Worm (Caenorhabditis elegans): ENCODE results near the gene idi-1.

idi-1 gene

DNA sequence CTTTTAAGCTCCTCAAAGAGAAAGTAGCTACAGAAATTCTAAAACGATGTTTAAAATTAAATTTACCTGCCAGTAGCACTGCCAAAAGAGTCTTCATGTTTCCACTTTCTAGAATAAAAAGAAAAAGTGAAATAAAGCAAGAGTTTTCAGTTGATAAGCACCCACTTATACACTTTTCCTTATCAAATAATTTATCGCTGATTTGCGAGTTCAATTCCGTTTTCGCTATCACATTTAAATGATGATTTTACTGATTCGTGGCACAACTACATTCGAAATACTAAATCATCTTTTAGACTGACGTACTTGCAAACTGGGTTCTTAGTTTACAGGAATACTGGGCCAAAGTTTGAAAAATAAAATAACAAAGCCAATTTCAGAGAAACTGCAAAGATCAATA, 40.6 kb upstream of the idi-1 start, which contains the start of gene K12H4.7:
TSS of gene K12H4.7 (minus strand) at position 138 of the 400 bp plus-strand sequence.
- TF ChIP-seq fos-1 (tag; optimal IDR thresholded peaks at IDR 0.05): no peak
- no peak for TF ChIP-seq aly-2 (tag; optimal IDR thresholded peaks at IDR 0.05)
- no peak for TF ChIP-seq nhr-11 (tag; optimal IDR thresholded peaks at IDR 0.05)
- no peak for TF ChIP-seq unc-62 (GFP tag; optimal IDR thresholded peaks at IDR 0.05)
- TF ChIP-seq skn-1 (tag; optimal IDR thresholded peaks at IDR 0.05): peak; percentile 67
- TF ChIP-seq hmg-11 (tag; optimal IDR thresholded peaks at IDR 0.05): no peak
- no peak for TF ChIP-seq mml-1 (tag; optimal IDR thresholded peaks at IDR 0.05)
- peak; percentile 62 for TF ChIP-seq pqm-1 (tag; optimal IDR thresholded peaks at IDR 0.05)
- TF ChIP-seq lsy-12 (tag; optimal IDR thresholded peaks at IDR 0.05): no peak
- TF ChIP-seq nhr-77 (tag; optimal IDR thresholded peaks at IDR 0.05): no peak
- TF ChIP-seq mdl-1 (tag; optimal IDR thresholded peaks at IDR 0.05): no peak
- no peak for TF ChIP-seq fkh-2 (tag; optimal IDR thresholded peaks at IDR 0.05)
- no peak for TF ChIP-seq zag-1 (tag; optimal IDR thresholded peaks at IDR 0.05)
- TF ChIP-seq nfya-1 (tag; optimal IDR thresholded peaks at IDR 0.05; ENCODE audit: insufficient read depth): no peak
- TF ChIP-seq ama-1 (optimal IDR thresholded peaks at IDR 0.05): no peak
- TF ChIP-seq elt-2 (tag; optimal IDR thresholded peaks at IDR 0.05): peak; percentile 91
- TF ChIP-seq tbx-2 (tag; optimal IDR thresholded peaks at IDR 0.05): no peak
- TF ChIP-seq nhr-237 (tag; optimal IDR thresholded peaks at IDR 0.05): no peak
- TF ChIP-seq ZK546.5 (tag; optimal IDR thresholded peaks at IDR 0.05): no peak

DNA sequence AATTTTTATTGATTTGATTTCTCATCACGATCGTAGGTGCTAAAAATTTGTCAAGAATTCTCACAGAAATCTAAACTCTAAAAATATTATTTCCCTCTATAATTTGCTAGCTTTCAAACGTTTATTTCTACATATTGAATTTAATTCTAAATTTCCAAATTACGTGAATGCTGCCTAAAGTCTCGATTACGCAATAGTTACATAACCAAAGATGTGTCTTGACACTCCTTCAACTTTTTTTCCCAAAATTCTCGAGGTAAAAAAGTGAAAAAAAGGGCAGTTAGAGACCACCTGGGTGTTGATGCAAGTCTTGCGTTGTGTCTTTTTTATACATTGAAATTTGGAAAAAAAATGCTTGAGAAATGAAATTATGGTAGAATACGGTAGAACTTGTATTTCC, 39.7 kb upstream of the idi-1 start:
- TF ChIP-seq daf-12 (tag; optimal IDR thresholded peaks at IDR 0.05) (no peak), lin-15B (tag; optimal IDR thresholded peaks at IDR 0.05) (no peak)

DNA sequence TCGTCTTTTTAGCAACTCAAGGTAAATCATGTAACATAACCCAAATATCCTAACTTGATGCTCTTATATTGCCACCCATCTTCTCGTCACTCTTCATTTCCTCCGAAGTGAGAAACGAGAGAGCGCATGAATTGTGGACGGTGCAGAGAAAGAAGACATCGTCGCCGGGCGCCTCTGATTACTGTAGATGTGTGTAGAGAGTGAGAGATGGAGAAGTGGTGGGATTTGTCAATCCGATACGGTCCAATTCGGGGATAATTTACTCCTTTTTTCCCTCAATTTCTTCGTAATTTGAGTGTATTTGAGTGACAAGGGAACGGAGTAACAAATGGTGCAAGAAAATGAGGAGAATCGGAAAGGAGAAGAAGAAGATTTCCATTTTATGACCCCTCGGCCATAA, 30.4 kb upstream of the idi-1 start:
- TF ChIP-seq ceh-28 (tag; optimal IDR thresholded peaks at IDR 0.05): no peak
- no peak for TF ChIP-seq ztf-11 (tag; optimal IDR thresholded peaks at IDR 0.05)

DNA sequence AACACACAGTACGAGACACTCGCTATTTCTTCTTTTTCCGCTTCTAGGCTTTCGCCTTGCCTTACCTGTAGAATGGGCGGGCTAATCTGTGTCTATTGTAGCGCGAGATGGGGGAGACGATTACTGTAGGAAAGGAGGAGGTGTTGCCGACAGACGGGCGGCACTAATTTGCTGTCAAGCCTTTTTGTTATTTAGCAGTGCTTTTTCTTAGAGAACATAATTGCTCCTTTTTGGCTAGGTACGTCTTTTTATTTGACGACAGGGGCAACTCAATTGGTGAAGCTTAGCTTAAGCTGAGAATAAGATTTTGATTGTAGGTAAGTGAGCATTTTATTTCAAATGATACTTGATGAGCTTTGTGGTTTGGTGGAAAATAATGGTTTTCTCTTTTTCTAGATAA, 27.8 kb upstream of the idi-1 start:
- no peak for TF ChIP-seq fkh-2 (tag; optimal IDR thresholded peaks at IDR 0.05)
- TF ChIP-seq skn-1 (tag; optimal IDR thresholded peaks at IDR 0.05): no peak
- no peak for TF ChIP-seq nhr-11 (tag; optimal IDR thresholded peaks at IDR 0.05)

DNA sequence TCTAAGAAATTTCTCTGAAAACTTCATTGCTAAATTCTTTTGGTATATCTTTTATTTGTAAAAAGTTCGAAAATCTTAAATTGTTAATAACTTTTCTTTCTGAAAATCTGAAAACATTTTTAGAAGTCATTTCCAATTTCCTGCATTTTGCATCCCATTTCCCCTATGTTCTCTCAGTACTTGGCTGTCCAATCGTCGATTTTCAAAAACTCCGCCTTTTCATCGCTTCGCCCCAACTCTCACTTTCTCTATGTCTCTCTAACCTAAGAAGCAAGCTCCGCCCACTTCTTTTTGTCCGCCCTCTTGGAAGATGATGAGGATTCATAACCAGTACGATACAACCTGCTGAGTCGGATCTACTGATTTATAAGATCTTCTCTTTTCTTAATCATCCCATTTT, 26.4 kb upstream of the idi-1 start:
- TF ChIP-seq nfya-1 (tag; optimal IDR thresholded peaks at IDR 0.05; ENCODE audit: insufficient read depth) (peak; percentile 94), egl-5 (tag; optimal IDR thresholded peaks at IDR 0.05) (no peak)

DNA sequence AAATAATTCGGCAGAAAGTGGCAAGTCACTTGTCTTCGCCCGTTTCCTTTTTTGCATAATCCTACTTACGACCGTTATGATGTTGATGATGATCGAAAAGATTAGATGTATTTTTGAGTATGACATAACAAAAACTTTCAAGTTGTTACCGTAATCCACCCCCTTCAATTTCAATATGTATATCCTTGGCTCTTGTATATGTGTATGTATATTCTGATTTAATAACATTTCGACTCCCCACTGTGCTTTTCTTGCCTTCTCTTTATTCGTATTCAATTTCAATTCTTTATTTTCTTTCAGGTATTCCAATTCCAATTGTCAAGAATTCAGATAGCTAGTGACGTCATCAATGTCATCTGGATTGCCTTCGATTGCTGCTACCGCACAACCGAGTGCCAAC, 24.5 kb upstream of the idi-1 start, which contains the start of gene pros-1:
TSS of gene pros-1 (plus strand) at position 301 of the 400 bp plus-strand sequence.
- no peak for TF ChIP-seq elt-3 (tag; optimal IDR thresholded peaks at IDR 0.05)

DNA sequence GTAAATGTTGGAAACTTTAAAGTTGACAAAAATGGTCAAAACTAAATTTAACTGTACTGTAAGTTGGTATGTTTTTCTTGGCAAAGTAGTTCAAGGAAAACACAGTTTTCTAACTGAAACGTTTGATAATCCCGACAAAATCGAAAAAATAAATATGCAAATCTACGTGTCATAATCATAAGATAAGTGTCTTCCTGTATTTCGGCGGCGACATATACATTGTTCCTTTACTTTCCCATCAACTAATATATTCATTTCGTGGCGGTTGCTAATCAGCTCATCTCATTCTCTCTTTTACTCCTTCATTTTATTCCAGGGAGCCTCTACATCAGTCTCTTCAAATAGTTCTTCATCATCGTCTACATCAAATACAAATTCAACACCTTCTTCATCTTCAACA, 23.7 kb upstream of the idi-1 start:
- TF ChIP-seq fos-1 (tag; optimal IDR thresholded peaks at IDR 0.05): no peak
- TF ChIP-seq aly-2 (tag; optimal IDR thresholded peaks at IDR 0.05): no peak
- no peak for TF ChIP-seq snpc-4 (tag; optimal IDR thresholded peaks at IDR 0.05)
- TF ChIP-seq elt-2 (tag; optimal IDR thresholded peaks at IDR 0.05): no peak
- TF ChIP-seq skn-1 (tag; optimal IDR thresholded peaks at IDR 0.05): no peak
- TF ChIP-seq nhr-23 (tag; optimal IDR thresholded peaks at IDR 0.05): no peak
- TF ChIP-seq nhr-25 (tag; optimal IDR thresholded peaks at IDR 0.05): no peak
- TF ChIP-seq tbx-2 (tag; optimal IDR thresholded peaks at IDR 0.05): no peak
- TF ChIP-seq nhr-76 (tag; optimal IDR thresholded peaks at IDR 0.05): no peak
- TF ChIP-seq nhr-28 (tag; optimal IDR thresholded peaks at IDR 0.05): no peak
- TF ChIP-seq lsy-12 (tag; optimal IDR thresholded peaks at IDR 0.05): no peak
- no peak for TF ChIP-seq nhr-67 (tag; optimal IDR thresholded peaks at IDR 0.05)
- no peak for TF ChIP-seq ama-1 (optimal IDR thresholded peaks at IDR 0.05)
- TF ChIP-seq elt-1 (tag; optimal IDR thresholded peaks at IDR 0.05): no peak
- TF ChIP-seq ztf-11 (tag; optimal IDR thresholded peaks at IDR 0.05): no peak
- TF ChIP-seq jun-1 (tag; optimal IDR thresholded peaks at IDR 0.05): no peak
- no peak for TF ChIP-seq zag-1 (tag; optimal IDR thresholded peaks at IDR 0.05)
